Worm (Caenorhabditis elegans) whole organism, L2 larva: ENCODE data around the gene F55C12.4.
"Not testable (repeated sequence)": the region's sequence is repeated elsewhere in the genome, so short reads cannot be mapped to it uniquely, and the experiment has no call there.

Experiments used
- ama-1 ChIP-seq: fragments of 150-350 bp; optimal IDR thresholded peaks from 2 replicates; lab custom pipeline; 2018; ENCODE audit warnings: inconsistent platforms
- ceh-82 ChIP-seq: fragments of 150-350 bp; optimal IDR thresholded peaks from 2 replicates; lab custom pipeline; 2014; ENCODE audit warnings: missing biosample characterization, missing genetic modification characterization
- dmd-4 ChIP-seq: sonication (generic microtip); optimal IDR thresholded peaks from 2 replicates; lab custom pipeline; 2017; ENCODE audit warnings: missing biosample characterization, missing genetic modification characterization
- fos-1 ChIP-seq: fragments of 150-350 bp; optimal IDR thresholded peaks from 2 replicates; lab custom pipeline; 2014; ENCODE audit warnings: missing biosample characterization, missing genetic modification characterization
- lin-39 ChIP-seq: fragments of 150-350 bp; optimal IDR thresholded peaks from 2 replicates; lab custom pipeline; 2014; ENCODE audit warnings: missing biosample characterization, missing genetic modification reagents, missing genetic modification characterization
- mdl-1 ChIP-seq, 2 experiments: fragments of 150-350 bp in 1 of 2; sonication (generic microtip) in 1 of 2; optimal IDR thresholded peaks; 2 replicates each; lab custom pipeline; 2017; ENCODE audit warnings: missing biosample characterization in 2 of 2, missing genetic modification characterization in 2 of 2
- nhr-11 ChIP-seq: fragments of 150-350 bp; optimal IDR thresholded peaks from 2 replicates; lab custom pipeline; 2014; ENCODE audit warnings: missing biosample characterization, missing genetic modification characterization
- nhr-237 ChIP-seq: fragments of 150-350 bp; optimal IDR thresholded peaks from 2 replicates; lab custom pipeline; 2014; ENCODE audit warnings: missing biosample characterization, missing genetic modification characterization
- peb-1 ChIP-seq: fragments of 150-350 bp; optimal IDR thresholded peaks from 2 replicates; lab custom pipeline; 2014; ENCODE audit warnings: missing biosample characterization, missing genetic modification characterization
- snpc-4 ChIP-seq: fragments of 150-350 bp; optimal IDR thresholded peaks from 2 replicates; lab custom pipeline; 2014; ENCODE audit warnings: missing biosample characterization, missing genetic modification characterization
- unc-39 ChIP-seq: fragments of 150-350 bp; optimal IDR thresholded peaks from 2 replicates; lab custom pipeline; 2014; ENCODE audit warnings: missing biosample characterization, missing genetic modification characterization
- unc-62 ChIP-seq: fragments of 150-350 bp; optimal IDR thresholded peaks from 2 replicates; lab custom pipeline; 2014; ENCODE audit warnings: missing biosample characterization, missing genetic modification reagents, missing genetic modification characterization
- zag-1 ChIP-seq: fragments of 150-350 bp; optimal IDR thresholded peaks from 2 replicates; lab custom pipeline; 2014; ENCODE audit warnings: missing biosample characterization, missing genetic modification characterization
- ztf-4 ChIP-seq: fragments of 150-350 bp; optimal IDR thresholded peaks from 2 replicates; lab custom pipeline; 2014; ENCODE audit warnings: missing biosample characterization, missing genetic modification characterization

DNA sequence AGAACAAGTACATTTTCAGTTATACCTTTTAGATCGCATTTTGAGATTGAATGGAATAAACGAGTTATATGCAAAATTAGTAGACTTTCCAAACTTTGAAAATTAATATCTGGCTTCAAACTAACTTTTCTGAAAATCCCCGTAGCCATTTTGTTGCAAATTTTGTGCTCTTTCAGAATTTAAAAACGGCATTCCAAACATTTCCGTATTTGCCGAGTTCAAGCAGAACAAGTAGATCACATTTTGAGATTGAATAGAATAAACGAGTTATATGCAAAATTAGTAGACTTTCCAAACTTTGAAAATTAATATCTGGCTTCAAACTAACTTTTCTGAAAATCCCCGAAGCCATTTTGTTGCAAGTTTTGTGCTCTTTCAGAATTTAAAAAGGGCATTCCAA, 18.3 kb upstream of the F55C12.4 start, which contains the start of gene F55C12.2:
- TF ChIP-seq mdl-1 (tag; optimal IDR thresholded peaks at IDR 0.05; lab: Kevin White, UChicago); unc-62 (GFP tag; lab: Kevin White, UChicago); zag-1 (tag; lab: Kevin White, UChicago); ztf-4 (tag; lab: Kevin White, UChicago); unc-39; dmd-4 (tag; lab: Kevin White, UChicago); peb-1; nhr-11 (tag; lab: Kevin White, UChicago); ama-1 (lab: Kevin White, UChicago); fos-1 (tag; lab: Kevin White, UChicago); nhr-237 (tag; lab: Kevin White, UChicago); lin-39 (tag; lab: Kevin White, UChicago); snpc-4 (tag; lab: Kevin White, UChicago); ceh-82: not testable (repeated sequence)
